Worm (Caenorhabditis elegans) whole organism, early embryonic: ENCODE measurements around the gene unc-30.

Experiments used
- ama-1 ChIP-seq: fragments of 150-350 bp; optimal IDR thresholded peaks from 2 replicates; lab custom pipeline; 2014
- ceh-13 ChIP-seq: fragments of 200-800 bp; sonication (Bioruptor generic); optimal IDR thresholded peaks from 2 replicates; lab custom pipeline; 2018; ENCODE audit warnings: mild to moderate bottlenecking, missing genetic modification characterization, missing compliant biosample characterization
- hmg-4 ChIP-seq: fragments of 200-800 bp; sonication (Bioruptor generic); optimal IDR thresholded peaks from 2 replicates; lab custom pipeline; 2018; ENCODE audit warnings: mild to moderate bottlenecking, missing genetic modification characterization, missing compliant biosample characterization
- sea-1 ChIP-seq: fragments of 200-800 bp; sonication (Bioruptor generic); conservative IDR thresholded peaks from 2 replicates; pipeline ENCODE4 v1.3.6; 2022; ENCODE audit warnings: missing genetic modification characterization, missing compliant biosample characterization
- tra-4 ChIP-seq: sonication (generic microtip); optimal IDR thresholded peaks from 2 replicates; lab custom pipeline; 2017; ENCODE audit warnings: missing genetic modification characterization, missing compliant biosample characterization

ce11 chrIV:13149276-13149675, 30.5 kb downstream of the unc-30 start, which contains the start of gene nlp-79:
- TF ChIP-seq ceh-13 = no peak
- no peak for TF ChIP-seq sea-1 (GFP tag; lab: Robert Waterston, UW)
- no peak for TF ChIP-seq tra-4 (tag; lab: Kevin White, UChicago)
- no peak for TF ChIP-seq ama-1 (lab: Kevin White, UChicago)
- TF ChIP-seq hmg-4 (GFP tag; lab: Kevin White, UChicago) = no peak
